Worm (Caenorhabditis elegans) whole organism, L1 larva: Measurements from ENCODE around the gene ins-20.

ENCODE experiments used
- hpl-2 ChIP-seq: fragments of 150-350 bp; optimal IDR thresholded peaks from 2 replicates; lab custom pipeline; 2014; ENCODE audit warnings: missing biosample characterization, missing genetic modification reagents, missing genetic modification characterization
- nhr-11 ChIP-seq: fragments of 150-350 bp; optimal IDR thresholded peaks from 2 replicates; lab custom pipeline; 2014; ENCODE audit warnings: missing biosample characterization, missing genetic modification characterization
- ztf-11 ChIP-seq, 2 experiments: sonication (generic microtip); optimal IDR thresholded peaks; 2 replicates each; lab custom pipeline; 2016 to 2017; ENCODE audit warnings: missing genetic modification characterization in 2 of 2, missing biosample characterization in 1 of 2, missing compliant biosample characterization in 1 of 2

DNA sequence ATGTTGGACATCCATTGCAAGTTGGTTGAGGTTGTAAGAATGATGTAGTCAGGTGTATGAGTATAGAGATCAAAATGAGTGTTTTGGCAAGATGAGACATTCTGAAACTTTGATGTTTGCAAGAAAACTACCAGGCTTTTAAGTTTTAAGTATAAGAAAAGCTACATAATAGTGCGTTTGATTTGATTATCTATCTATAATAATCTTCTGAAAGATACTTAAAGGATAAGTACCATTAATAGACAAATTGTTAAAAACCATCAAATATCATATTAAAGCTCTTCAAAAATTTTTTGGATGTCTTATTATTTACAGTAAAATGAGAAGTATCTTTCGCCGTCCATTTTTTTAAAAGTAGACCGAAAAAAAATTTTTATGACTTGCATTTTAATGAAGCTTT lies 32.5 kb downstream of the ins-20 start, which contains the start of gene R12C12.10:
- TF ChIP-seq ztf-11 (tag; optimal IDR thresholded peaks at IDR 0.05; lab: Kevin White, UChicago), result no peak
- no peak for TF ChIP-seq nhr-11 (tag; lab: Kevin White, UChicago)
- no peak for TF ChIP-seq hpl-2 (GFP tag; lab: Kevin White, UChicago)
